Worm (Caenorhabditis elegans) whole organism, L2 larva: ENCODE data around the gene F41E6.17.

Experiments used
- Y55F3AM.14 ChIP-seq: fragments of 200-800 bp; sonication (Bioruptor generic); optimal IDR thresholded peaks from 2 replicates; lab custom pipeline; 2018; ENCODE audit warnings: mild to moderate bottlenecking, missing genetic modification characterization, missing compliant biosample characterization
- ama-1 ChIP-seq: fragments of 150-350 bp; optimal IDR thresholded peaks from 2 replicates; lab custom pipeline; 2018; ENCODE audit warnings: inconsistent platforms
- ceh-82 ChIP-seq: fragments of 150-350 bp; optimal IDR thresholded peaks from 2 replicates; lab custom pipeline; 2014; ENCODE audit warnings: missing biosample characterization, missing genetic modification characterization
- lin-39 ChIP-seq: fragments of 150-350 bp; optimal IDR thresholded peaks from 2 replicates; lab custom pipeline; 2014; ENCODE audit warnings: missing biosample characterization, missing genetic modification reagents, missing genetic modification characterization
- nhr-10 ChIP-seq: sonication (generic microtip); optimal IDR thresholded peaks from 2 replicates; lab custom pipeline; 2017; ENCODE audit warnings: missing biosample characterization, missing genetic modification characterization
- nhr-23 ChIP-seq: fragments of 150-350 bp; optimal IDR thresholded peaks from 2 replicates; lab custom pipeline; 2014; ENCODE audit warnings: missing biosample characterization, missing genetic modification reagents, missing genetic modification characterization
- nhr-237 ChIP-seq: fragments of 150-350 bp; optimal IDR thresholded peaks from 2 replicates; lab custom pipeline; 2014; ENCODE audit warnings: missing biosample characterization, missing genetic modification characterization
- sma-9 ChIP-seq, 2 experiments: fragments of 150-350 bp in 1 of 2; sonication (generic microtip) in 1 of 2; optimal IDR thresholded peaks; 2 replicates each; lab custom pipeline; 2014 to 2016; ENCODE audit warnings: missing genetic modification characterization in 2 of 2, mild to moderate bottlenecking in 1 of 2, missing biosample characterization in 1 of 2, missing compliant biosample characterization in 1 of 2, missing genetic modification reagents in 1 of 2, moderate library complexity in 1 of 2
- snpc-4 ChIP-seq: fragments of 150-350 bp; optimal IDR thresholded peaks from 2 replicates; lab custom pipeline; 2014; ENCODE audit warnings: missing biosample characterization, missing genetic modification characterization
- unc-39 ChIP-seq: fragments of 150-350 bp; optimal IDR thresholded peaks from 2 replicates; lab custom pipeline; 2014; ENCODE audit warnings: missing biosample characterization, missing genetic modification characterization
- unc-62 ChIP-seq: fragments of 150-350 bp; optimal IDR thresholded peaks from 2 replicates; lab custom pipeline; 2014; ENCODE audit warnings: missing biosample characterization, missing genetic modification reagents, missing genetic modification characterization

DNA sequence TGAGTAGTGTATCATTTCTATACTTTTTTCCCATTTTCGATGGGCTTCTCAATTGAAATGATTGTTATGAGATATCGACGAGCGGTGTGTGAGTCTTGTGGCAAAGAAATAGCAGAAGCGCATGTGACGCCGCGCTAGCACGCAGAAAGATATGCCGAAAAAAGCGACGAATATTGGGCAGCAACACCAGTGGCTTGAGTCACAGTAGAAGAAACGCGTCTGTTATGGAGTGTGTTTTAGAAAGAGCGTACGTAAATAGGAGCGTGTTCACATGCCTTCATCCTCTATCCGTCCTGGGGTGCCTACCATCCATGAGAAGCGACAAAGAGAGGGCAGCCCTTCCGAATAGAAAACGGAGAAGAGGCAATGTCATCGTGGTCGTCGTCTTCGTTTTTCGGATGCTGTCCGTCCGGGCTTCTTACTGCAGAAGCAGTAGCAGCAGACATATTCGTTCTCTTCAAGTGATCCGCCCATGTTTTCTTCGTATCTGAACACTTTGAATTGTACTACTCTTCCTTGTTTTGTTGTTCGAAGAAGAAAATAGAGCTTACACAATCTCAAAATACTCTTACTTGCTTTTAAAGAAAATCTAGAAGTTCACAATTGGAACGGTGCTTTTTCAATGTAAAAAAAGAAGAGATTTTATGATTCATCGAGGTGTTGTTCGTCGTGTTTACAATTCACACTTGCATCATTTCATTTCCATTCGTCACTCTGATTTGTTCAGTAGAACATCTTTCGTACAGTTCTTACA, 13.9 kb upstream of the F41E6.17 start:
- no peak for TF ChIP-seq nhr-237 (tag; lab: Kevin White, UChicago)
- TF ChIP-seq lin-39 (tag; lab: Kevin White, UChicago): no peak
- TF ChIP-seq nhr-10: no peak
- no peak for TF ChIP-seq unc-39 (tag; lab: Kevin White, UChicago)
- TF ChIP-seq nhr-23 (tag; lab: Kevin White, UChicago): no peak
- TF ChIP-seq unc-62 (GFP tag; lab: Kevin White, UChicago): no peak
- TF ChIP-seq Y55F3AM.14: no peak
- no peak for TF ChIP-seq sma-9 (GFP tag; optimal IDR thresholded peaks at IDR 0.05; lab: Kevin White, UChicago)
- TF ChIP-seq sma-9 (tag; optimal IDR thresholded peaks at IDR 0.05; lab: Kevin White, UChicago): no peak
- no peak for TF ChIP-seq ceh-82 (tag; lab: Kevin White, UChicago)
- TF ChIP-seq snpc-4 (tag; lab: Kevin White, UChicago): no peak
- no peak for TF ChIP-seq ama-1 (lab: Kevin White, UChicago)
